Worm (Caenorhabditis elegans) whole organism, L2 larva: Measurements from ENCODE around the gene clec-80.

Source experiments
- C34F6.9 ChIP-seq: fragments of 150-350 bp; optimal IDR thresholded peaks from 2 replicates; lab custom pipeline; 2014; ENCODE audit warnings: missing biosample characterization, missing genetic modification characterization
- F13H6.1 ChIP-seq: sonication (generic microtip); optimal IDR thresholded peaks from 2 replicates; lab custom pipeline; 2016; ENCODE audit warnings: missing genetic modification characterization, missing compliant biosample characterization
- R02D3.7 ChIP-seq: fragments of 150-350 bp; optimal IDR thresholded peaks from 2 replicates; lab custom pipeline; 2014; ENCODE audit warnings: missing biosample characterization, missing genetic modification characterization
- Y55F3AM.14 ChIP-seq: fragments of 200-800 bp; sonication (Bioruptor generic); optimal IDR thresholded peaks from 2 replicates; lab custom pipeline; 2018; ENCODE audit warnings: mild to moderate bottlenecking, missing genetic modification characterization, missing compliant biosample characterization
- ZK546.5 ChIP-seq: sonication (generic microtip); optimal IDR thresholded peaks from 2 replicates; lab custom pipeline; 2017; ENCODE audit warnings: missing biosample characterization, missing genetic modification characterization
- alr-1 ChIP-seq: fragments of 150-350 bp; optimal IDR thresholded peaks from 2 replicates; lab custom pipeline; 2014; ENCODE audit warnings: missing biosample characterization, missing genetic modification characterization
- aly-2 ChIP-seq: fragments of 150-350 bp; optimal IDR thresholded peaks from 2 replicates; lab custom pipeline; 2014; ENCODE audit warnings: missing biosample characterization, missing genetic modification characterization
- ama-1 ChIP-seq: fragments of 150-350 bp; optimal IDR thresholded peaks from 2 replicates; lab custom pipeline; 2018; ENCODE audit warnings: inconsistent platforms
- blmp-1 ChIP-seq: sonication (generic microtip); optimal IDR thresholded peaks from 2 replicates; lab custom pipeline; 2017; ENCODE audit warnings: missing genetic modification characterization, mild to moderate bottlenecking, missing compliant biosample characterization, antibody characterized with exemption, moderate library complexity; ENCODE audit not compliant: insufficient read depth
- ceh-16 ChIP-seq: fragments of 150-350 bp; optimal IDR thresholded peaks from 2 replicates; lab custom pipeline; 2014; ENCODE audit warnings: missing biosample characterization, missing genetic modification characterization
- ceh-82 ChIP-seq: fragments of 150-350 bp; optimal IDR thresholded peaks from 2 replicates; lab custom pipeline; 2014; ENCODE audit warnings: missing biosample characterization, missing genetic modification characterization
- crh-2 ChIP-seq: sonication (generic microtip); optimal IDR thresholded peaks from 2 replicates; lab custom pipeline; 2017; ENCODE audit warnings: missing biosample characterization, missing genetic modification characterization
- dmd-4 ChIP-seq: sonication (generic microtip); optimal IDR thresholded peaks from 2 replicates; lab custom pipeline; 2017; ENCODE audit warnings: missing biosample characterization, missing genetic modification characterization
- egl-27 ChIP-seq: sonication (generic microtip); optimal IDR thresholded peaks from 3 replicates; lab custom pipeline; 2017; ENCODE audit warnings: missing biosample characterization, missing genetic modification reagents, missing genetic modification characterization
- elt-1 ChIP-seq: fragments of 150-350 bp; optimal IDR thresholded peaks from 2 replicates; lab custom pipeline; 2014; ENCODE audit warnings: missing biosample characterization, missing genetic modification characterization
- elt-3 ChIP-seq: sonication (generic microtip); optimal IDR thresholded peaks from 2 replicates; lab custom pipeline; 2017; ENCODE audit warnings: missing biosample characterization, missing genetic modification characterization
- fos-1 ChIP-seq: fragments of 150-350 bp; optimal IDR thresholded peaks from 2 replicates; lab custom pipeline; 2014; ENCODE audit warnings: missing biosample characterization, missing genetic modification characterization
- gmeb-1 ChIP-seq: fragments of 150-350 bp; optimal IDR thresholded peaks from 2 replicates; lab custom pipeline; 2014; ENCODE audit warnings: missing biosample characterization, missing genetic modification characterization
- lin-11 ChIP-seq: fragments of 150-350 bp; sonication (generic microtip); optimal IDR thresholded peaks from 2 replicates; lab custom pipeline; 2014; ENCODE audit warnings: missing biosample characterization, missing genetic modification characterization, inconsistent platforms, mixed read lengths
- lin-13 ChIP-seq: fragments of 150-350 bp; optimal IDR thresholded peaks from 2 replicates; lab custom pipeline; 2014; ENCODE audit warnings: missing biosample characterization, missing genetic modification reagents, missing genetic modification characterization
- lin-39 ChIP-seq: fragments of 150-350 bp; optimal IDR thresholded peaks from 2 replicates; lab custom pipeline; 2014; ENCODE audit warnings: missing biosample characterization, missing genetic modification reagents, missing genetic modification characterization
- lsy-2 ChIP-seq, 2 experiments: fragments of 150-350 bp in 1 of 2; sonication (generic microtip) in 1 of 2; optimal IDR thresholded peaks; 2 replicates each; lab custom pipeline; 2014 to 2017; ENCODE audit warnings: missing biosample characterization in 2 of 2, missing genetic modification characterization in 2 of 2
- mab-5 ChIP-seq: fragments of 150-350 bp; optimal IDR thresholded peaks from 2 replicates; lab custom pipeline; 2014; ENCODE audit warnings: missing biosample characterization, missing genetic modification characterization
- mbf-1 ChIP-seq: sonication (generic microtip); optimal IDR thresholded peaks from 2 replicates; lab custom pipeline; 2017; ENCODE audit warnings: missing biosample characterization, missing genetic modification characterization
- mdl-1 ChIP-seq, 2 experiments: fragments of 150-350 bp in 1 of 2; sonication (generic microtip) in 1 of 2; optimal IDR thresholded peaks; 2 replicates each; lab custom pipeline; 2017; ENCODE audit warnings: missing biosample characterization in 2 of 2, missing genetic modification characterization in 2 of 2
- nhr-10 ChIP-seq: sonication (generic microtip); optimal IDR thresholded peaks from 2 replicates; lab custom pipeline; 2017; ENCODE audit warnings: missing biosample characterization, missing genetic modification characterization
- nhr-11 ChIP-seq: fragments of 150-350 bp; optimal IDR thresholded peaks from 2 replicates; lab custom pipeline; 2014; ENCODE audit warnings: missing biosample characterization, missing genetic modification characterization
- nhr-12 ChIP-seq: fragments of 150-350 bp; optimal IDR thresholded peaks from 2 replicates; lab custom pipeline; 2014; ENCODE audit warnings: missing biosample characterization, missing genetic modification characterization
- nhr-129 ChIP-seq: fragments of 150-350 bp; optimal IDR thresholded peaks from 2 replicates; lab custom pipeline; 2014; ENCODE audit warnings: missing biosample characterization, missing genetic modification characterization
- nhr-21 ChIP-seq: fragments of 150-350 bp; optimal IDR thresholded peaks from 2 replicates; lab custom pipeline; 2014; ENCODE audit warnings: missing biosample characterization, missing genetic modification characterization
- nhr-23 ChIP-seq: fragments of 150-350 bp; optimal IDR thresholded peaks from 2 replicates; lab custom pipeline; 2014; ENCODE audit warnings: missing biosample characterization, missing genetic modification reagents, missing genetic modification characterization
- nhr-237 ChIP-seq: fragments of 150-350 bp; optimal IDR thresholded peaks from 2 replicates; lab custom pipeline; 2014; ENCODE audit warnings: missing biosample characterization, missing genetic modification characterization
- nhr-25 ChIP-seq: fragments of 150-350 bp; sonication (generic microtip); optimal IDR thresholded peaks from 3 replicates; lab custom pipeline; 2014; ENCODE audit warnings: missing biosample characterization, missing genetic modification characterization
- nhr-6 ChIP-seq: fragments of 150-350 bp; optimal IDR thresholded peaks from 2 replicates; lab custom pipeline; 2014; ENCODE audit warnings: missing biosample characterization, missing genetic modification characterization
- nhr-77 ChIP-seq: fragments of 150-350 bp; optimal IDR thresholded peaks from 2 replicates; lab custom pipeline; 2014; ENCODE audit warnings: missing biosample characterization, missing genetic modification characterization
- peb-1 ChIP-seq: fragments of 150-350 bp; optimal IDR thresholded peaks from 2 replicates; lab custom pipeline; 2014; ENCODE audit warnings: missing biosample characterization, missing genetic modification characterization
- sem-4 ChIP-seq: fragments of 150-350 bp; optimal IDR thresholded peaks from 2 replicates; lab custom pipeline; 2014; ENCODE audit warnings: missing biosample characterization, missing genetic modification reagents, missing genetic modification characterization
- skn-1 ChIP-seq: sonication (generic microtip); optimal IDR thresholded peaks from 2 replicates; lab custom pipeline; 2017; ENCODE audit warnings: missing biosample characterization, missing genetic modification characterization
- sma-3 ChIP-seq: sonication (generic microtip); optimal IDR thresholded peaks from 2 replicates; lab custom pipeline; 2016; ENCODE audit warnings: missing genetic modification reagents, missing genetic modification characterization, missing compliant biosample characterization
- sma-9 ChIP-seq, 2 experiments: fragments of 150-350 bp in 1 of 2; sonication (generic microtip) in 1 of 2; optimal IDR thresholded peaks; 2 replicates each; lab custom pipeline; 2014 to 2016; ENCODE audit warnings: missing genetic modification characterization in 2 of 2, mild to moderate bottlenecking in 1 of 2, missing biosample characterization in 1 of 2, missing compliant biosample characterization in 1 of 2, missing genetic modification reagents in 1 of 2, moderate library complexity in 1 of 2
- snpc-4 ChIP-seq: fragments of 150-350 bp; optimal IDR thresholded peaks from 2 replicates; lab custom pipeline; 2014; ENCODE audit warnings: missing biosample characterization, missing genetic modification characterization
- unc-39 ChIP-seq: fragments of 150-350 bp; optimal IDR thresholded peaks from 2 replicates; lab custom pipeline; 2014; ENCODE audit warnings: missing biosample characterization, missing genetic modification characterization
- unc-55 ChIP-seq: fragments of 150-350 bp; sonication (generic microtip); optimal IDR thresholded peaks from 3 replicates; lab custom pipeline; 2014; ENCODE audit warnings: missing biosample characterization, missing genetic modification reagents, missing genetic modification characterization
- unc-62 ChIP-seq: fragments of 150-350 bp; optimal IDR thresholded peaks from 2 replicates; lab custom pipeline; 2014; ENCODE audit warnings: missing biosample characterization, missing genetic modification reagents, missing genetic modification characterization
- zag-1 ChIP-seq: fragments of 150-350 bp; optimal IDR thresholded peaks from 2 replicates; lab custom pipeline; 2014; ENCODE audit warnings: missing biosample characterization, missing genetic modification characterization
- ztf-1 ChIP-seq: fragments of 200-800 bp; sonication (Bioruptor generic); conservative IDR thresholded peaks from 2 replicates; pipeline ENCODE4 v1.3.6; 2022; ENCODE audit warnings: missing genetic modification characterization, missing compliant biosample characterization
- ztf-11 ChIP-seq: sonication (generic microtip); optimal IDR thresholded peaks from 2 replicates; lab custom pipeline; 2017; ENCODE audit warnings: missing biosample characterization, missing genetic modification characterization
- ztf-4 ChIP-seq: fragments of 150-350 bp; optimal IDR thresholded peaks from 2 replicates; lab custom pipeline; 2014; ENCODE audit warnings: missing biosample characterization, missing genetic modification characterization

The clec-80 gene

ce11 chrIV:2775992-2776630 is 47.4 kb upstream of the clec-80 start:
- TF ChIP-seq peb-1 (tag; lab: Kevin White, UChicago) (peak; percentile 6), alr-1 (tag; lab: Kevin White, UChicago) (no peak), egl-27 (no peak), elt-1 (tag; lab: Kevin White, UChicago) (no peak), C34F6.9 (peak; percentile 45), aly-2 (no peak), gmeb-1 (tag; lab: Kevin White, UChicago) (no peak), nhr-11 (no peak), lsy-2 (tag; optimal IDR thresholded peaks at IDR 0.05; lab: Kevin White, UChicago) (peak in 1 of 2 experiments; percentile 52), lin-13 (GFP tag; lab: Kevin White, UChicago) (no peak), sma-3 (GFP tag; lab: Kevin White, UChicago) (no peak), ztf-11 (tag; lab: Kevin White, UChicago) (no peak), Y55F3AM.14 (GFP tag; lab: Kevin White, UChicago) (no peak), lin-11 (tag; lab: Kevin White, UChicago) (no peak), nhr-6 (tag; lab: Kevin White, UChicago) (no peak), zag-1 (tag; lab: Kevin White, UChicago) (no peak), crh-2 (tag; lab: Kevin White, UChicago) (no peak), nhr-77 (tag; lab: Kevin White, UChicago) (no peak), F13H6.1 (tag; lab: Kevin White, UChicago) (peak; percentile 71), skn-1 (no peak), ama-1 (lab: Kevin White, UChicago) (no peak), R02D3.7 (tag; lab: Kevin White, UChicago) (no peak), fos-1 (no peak), nhr-23 (tag; lab: Kevin White, UChicago) (no peak), nhr-21 (no peak), mab-5 (tag; lab: Kevin White, UChicago) (no peak), sem-4 (no peak), sma-9 (GFP tag; optimal IDR thresholded peaks at IDR 0.05; lab: Kevin White, UChicago) (peak; percentile 72), sma-9 (tag; optimal IDR thresholded peaks at IDR 0.05; lab: Kevin White, UChicago) (no peak), snpc-4 (no peak), nhr-237 (no peak), ceh-82 (tag; lab: Kevin White, UChicago) (no peak), unc-55 (GFP tag; lab: Kevin White, UChicago) (peak; percentile 51), dmd-4 (no peak), unc-39 (tag; lab: Kevin White, UChicago) (no peak), nhr-129 (tag; lab: Kevin White, UChicago) (peak; percentile 46), nhr-12 (no peak), blmp-1 (no peak), mbf-1 (no peak), ztf-4 (no peak), ztf-1 (GFP tag; lab: Robert Waterston, UW) (no peak), unc-62 (GFP tag; lab: Kevin White, UChicago) (no peak), ZK546.5 (tag; lab: Kevin White, UChicago) (no peak), elt-3 (tag; lab: Kevin White, UChicago) (no peak), nhr-10 (tag; lab: Kevin White, UChicago) (no peak), mdl-1 (tag; optimal IDR thresholded peaks at IDR 0.05; lab: Kevin White, UChicago) (no peak), lin-39 (no peak), ceh-16 (tag; lab: Kevin White, UChicago) (no peak), nhr-25 (no peak)
